Fruit fly (Drosophila melanogaster): ENCODE measurements around the gene Cpr72Eb.
A peak's percentile ranks its signal among the peaks of the same experiment; 100 is the strongest.

Gene Cpr72Eb

DNA sequence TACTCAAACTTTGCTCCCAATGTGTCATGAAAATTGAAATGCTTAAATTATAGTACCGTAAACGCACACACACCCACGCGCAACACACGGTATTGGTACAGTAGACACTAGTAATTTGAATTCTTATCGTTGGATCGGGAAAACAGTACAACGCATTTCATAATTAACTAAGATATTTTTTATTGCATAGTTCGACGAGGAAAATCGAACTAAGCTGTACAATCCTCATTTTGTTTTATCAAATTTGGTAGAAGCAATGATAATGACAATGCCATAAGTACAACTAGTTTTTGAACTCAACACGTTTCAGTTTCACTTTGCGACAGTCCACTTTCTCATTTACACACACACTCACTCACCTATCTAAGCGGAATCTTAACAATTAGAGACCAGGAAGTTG is 16.1 kb downstream of the Cpr72Eb start (continued):
- peak; percentile 50; the same call in 1 of the 2 replicates for TF ChIP-seq CG3847 (GFP tag; IDR thresholded peaks at IDR 0.05)
- TF ChIP-seq CG10267 (tag; optimal IDR thresholded peaks at IDR 0.05) = peak; percentile 60
- TF ChIP-seq CG18262 (tag; optimal IDR thresholded peaks at IDR 0.05) = peak; percentile 64
- peak; percentile 65 for TF ChIP-seq Six4 (GFP tag; optimal IDR thresholded peaks at IDR 0.05)
- no peak for TF ChIP-seq ATbp (GFP tag; optimal IDR thresholded peaks at IDR 0.05)
- TF ChIP-seq CG16779 (GFP tag; IDR thresholded peaks at IDR 0.05) = no peak
- no peak for TF ChIP-seq crol (GFP tag; IDR thresholded peaks at IDR 0.05)
- no peak for TF ChIP-seq crp (GFP tag; optimal IDR thresholded peaks at IDR 0.05)
- peak; percentile 4 for TF ChIP-seq NC2α (GFP tag; optimal IDR thresholded peaks at IDR 0.05)
- peak; percentile 59 for TF ChIP-seq gcm (GFP tag; optimal IDR thresholded peaks at IDR 0.05)
- TF ChIP-seq prd (optimal IDR thresholded peaks at IDR 0.05) = no peak
- peak; percentile 67; the same call in 2 of the 3 replicates for TF ChIP-seq prd (GFP tag; IDR thresholded peaks at IDR 0.05)
- peak; percentile 62 to 65 for TF ChIP-seq dpn (GFP tag; optimal IDR thresholded peaks at IDR 0.05)
- no peak for TF ChIP-seq CG10321 (GFP tag; IDR thresholded peaks at IDR 0.05)
- peak; percentile 54 for TF ChIP-seq nmo (GFP tag; optimal IDR thresholded peaks at IDR 0.05)
- TF ChIP-seq Ptx1 (GFP tag; IDR thresholded peaks at IDR 0.05) = peak; percentile 63
- no peak for TF ChIP-seq usp (GFP tag; optimal IDR thresholded peaks at IDR 0.05)
- TF ChIP-seq CG4730 (GFP tag; IDR thresholded peaks at IDR 0.05) = peak; percentile 34; the same call in 1 of the 2 replicates
- TF ChIP-seq Sox102F (GFP tag; optimal IDR thresholded peaks at IDR 0.05) = no peak
- peak; percentile 64 for TF ChIP-seq fd3F (GFP tag; optimal IDR thresholded peaks at IDR 0.05)
- TF ChIP-seq CG3281 (GFP tag; optimal IDR thresholded peaks at IDR 0.05) = peak; percentile 81
- no peak for TF ChIP-seq dan (GFP tag; IDR thresholded peaks at IDR 0.05)
- peak; percentile 44 for TF ChIP-seq CrebB (tag; optimal IDR thresholded peaks at IDR 0.05)
- peak; percentile 1 for TF ChIP-seq CG3995 (GFP tag; optimal IDR thresholded peaks at IDR 0.05)
- TF ChIP-seq gro (GFP tag; optimal IDR thresholded peaks at IDR 0.05) = peak; percentile 83
- peak; percentile 74 for TF ChIP-seq CG10543 (GFP tag; optimal IDR thresholded peaks at IDR 0.05)
- TF ChIP-seq CG14014 (GFP tag; IDR thresholded peaks at IDR 0.05) = peak; percentile 65
- no peak for TF ChIP-seq Bdp1 (GFP tag; optimal IDR thresholded peaks at IDR 0.05)
- peak; percentile 6 for TF ChIP-seq CG17186 (GFP tag; optimal IDR thresholded peaks at IDR 0.05)
- peak; percentile 0 for TF ChIP-seq pros (GFP tag; optimal IDR thresholded peaks at IDR 0.05)
- no peak for TF ChIP-seq nerfin-2 (GFP tag; IDR thresholded peaks at IDR 0.05; ENCODE audit: partially characterized antibody)
- TF ChIP-seq onecut (GFP tag; IDR thresholded peaks at IDR 0.05) = no peak
- peak; percentile 40 for TF ChIP-seq Hand (GFP tag; optimal IDR thresholded peaks at IDR 0.05)
- no peak for TF ChIP-seq Lhr (GFP tag; optimal IDR thresholded peaks at IDR 0.05)
- TF ChIP-seq CG4854 (GFP tag; optimal IDR thresholded peaks at IDR 0.05) = peak; percentile 29
- TF ChIP-seq CG11398 (GFP tag; optimal IDR thresholded peaks at IDR 0.05) = peak; percentile 36
- no peak for TF ChIP-seq CG1024 (GFP tag; IDR thresholded peaks at IDR 0.05)
- peak; percentile 54 for TF ChIP-seq CG9437 (GFP tag; optimal IDR thresholded peaks at IDR 0.05)
- peak; percentile 19; the same call in 1 of the 2 replicates for TF ChIP-seq ap (GFP tag; IDR thresholded peaks at IDR 0.05)
- TF ChIP-seq sens (GFP tag) = peak; percentile 90
- TF ChIP-seq eve (GFP tag; optimal IDR thresholded peaks at IDR 0.05) = no peak
- TF ChIP-seq hbn (GFP tag; IDR thresholded peaks at IDR 0.05; ENCODE audit: partially characterized antibody) = no peak
- TF ChIP-seq CG13775 (GFP tag; optimal IDR thresholded peaks at IDR 0.05) = peak; percentile 56
- peak; percentile 43 for TF ChIP-seq CG1792 (GFP tag; optimal IDR thresholded peaks at IDR 0.05)
- TF ChIP-seq corto (GFP tag; optimal IDR thresholded peaks at IDR 0.05) = no peak
- peak; percentile 78 for TF ChIP-seq CG1603 (tag; optimal IDR thresholded peaks at IDR 0.05)
- no peak for TF ChIP-seq Drgx (GFP tag; IDR thresholded peaks at IDR 0.05)
- TF ChIP-seq CG32532 (GFP tag; IDR thresholded peaks at IDR 0.05) = peak; percentile 74
- peak; percentile 49 for TF ChIP-seq nerfin-1 (tag; optimal IDR thresholded peaks at IDR 0.05)
- TF ChIP-seq CG12659 (GFP tag; optimal IDR thresholded peaks at IDR 0.05) = peak; percentile 62
- TF ChIP-seq pb (GFP tag; optimal IDR thresholded peaks at IDR 0.05) = peak; percentile 4
